Fruit fly (Drosophila melanogaster) whole organism, embryonic: ENCODE data around the gene Hs6st.
A peak's percentile ranks its signal among the peaks of the same experiment; 100 is the strongest.

Experiments used
- Atf3 ChIP-seq: fragments of 200-800 bp; sonication (Bioruptor generic); optimal IDR thresholded peaks from 3 replicates; lab custom pipeline; 2016; ENCODE audit warnings: missing biosample characterization, missing genetic modification characterization
- CG10267 ChIP-seq: fragments of 200-800 bp; sonication (Bioruptor generic); optimal IDR thresholded peaks from 2 replicates; lab custom pipeline; 2018; ENCODE audit warnings: missing biosample characterization, mild to moderate bottlenecking, missing genetic modification characterization, moderate library complexity
- CG10274 ChIP-seq: fragments of 200-800 bp; sonication (Bioruptor generic); optimal IDR thresholded peaks from 3 replicates; lab custom pipeline; 2017; ENCODE audit warnings: missing biosample characterization, mild to moderate bottlenecking, missing genetic modification characterization
- CG11398 ChIP-seq: fragments of 200-800 bp; sonication (Bioruptor generic); optimal IDR thresholded peaks from 2 replicates; lab custom pipeline; 2016; ENCODE audit warnings: missing biosample characterization, missing genetic modification characterization
- CG11560 ChIP-seq: fragments of 200-800 bp; sonication (Bioruptor generic); IDR thresholded peaks from 3 replicates; pipeline ENCODE4 v1.3.6; 2022; ENCODE audit warnings: missing biosample characterization, missing genetic modification characterization
- CG12071 ChIP-seq: fragments of 200-800 bp; sonication (Bioruptor generic); optimal IDR thresholded peaks from 3 replicates; lab custom pipeline; 2018; ENCODE audit warnings: missing biosample characterization, mild to moderate bottlenecking, missing genetic modification characterization
- CG14710 ChIP-seq: fragments of 200-800 bp; sonication (Bioruptor generic); optimal IDR thresholded peaks from 3 replicates; lab custom pipeline; 2019; ENCODE audit warnings: missing biosample characterization, mild to moderate bottlenecking, missing genetic modification characterization, moderate library complexity
- CG15011 ChIP-seq: fragments of 200-800 bp; sonication (Bioruptor generic); optimal IDR thresholded peaks from 3 replicates; lab custom pipeline; 2018; ENCODE audit warnings: missing biosample characterization, mild to moderate bottlenecking, missing genetic modification characterization
- CG15073 ChIP-seq: fragments of 200-800 bp; sonication (Bioruptor generic); optimal IDR thresholded peaks from 2 replicates; lab custom pipeline; 2016; ENCODE audit warnings: missing biosample characterization, missing genetic modification characterization
- CG15269 ChIP-seq: fragments of 200-800 bp; sonication (Bioruptor generic); optimal IDR thresholded peaks from 2 replicates; lab custom pipeline; 2018; ENCODE audit warnings: missing biosample characterization, mild to moderate bottlenecking, missing genetic modification characterization, moderate library complexity
- CG1647 ChIP-seq: fragments of 200-800 bp; sonication (Bioruptor generic); optimal IDR thresholded peaks from 3 replicates; lab custom pipeline; 2016; ENCODE audit warnings: missing biosample characterization, missing genetic modification characterization
- CG16779 ChIP-seq: fragments of 200-800 bp; sonication (Bioruptor generic); IDR thresholded peaks from 2 replicates; pipeline ENCODE4 v1.3.6; 2022; ENCODE audit warnings: missing biosample characterization, missing genetic modification characterization
- CG16813 ChIP-seq: fragments of 200-800 bp; sonication (Bioruptor generic); IDR thresholded peaks from 3 replicates; pipeline ENCODE4 v1.3.6; 2022; ENCODE audit warnings: missing biosample characterization, missing genetic modification characterization; ENCODE audit not compliant: partially characterized antibody
- CG17802 ChIP-seq: fragments of 200-800 bp; sonication (Bioruptor generic); optimal IDR thresholded peaks from 2 replicates; lab custom pipeline; 2018; ENCODE audit warnings: missing biosample characterization, mild to moderate bottlenecking, missing genetic modification characterization, moderate library complexity
- CG2129 ChIP-seq: fragments of 200-800 bp; sonication (Bioruptor generic); IDR thresholded peaks from 2 replicates; pipeline ENCODE4 v1.3.6; 2022; ENCODE audit warnings: missing biosample characterization, missing genetic modification characterization; ENCODE audit not compliant: partially characterized antibody
- CG31365 ChIP-seq: fragments of 200-800 bp; sonication (Bioruptor generic); optimal IDR thresholded peaks from 2 replicates; lab custom pipeline; 2018; ENCODE audit warnings: missing biosample characterization, mild to moderate bottlenecking, missing genetic modification characterization
- CG3281 ChIP-seq: fragments of 200-800 bp; sonication (Bioruptor generic); optimal IDR thresholded peaks from 3 replicates; lab custom pipeline; 2017; ENCODE audit warnings: missing biosample characterization, mild to moderate bottlenecking, missing genetic modification characterization
- CG33557 ChIP-seq: fragments of 200-800 bp; sonication (Bioruptor generic); optimal IDR thresholded peaks from 2 replicates; lab custom pipeline; 2019; ENCODE audit warnings: missing biosample characterization, mild to moderate bottlenecking, missing genetic modification characterization, moderate library complexity
- CG6813 ChIP-seq: fragments of 200-800 bp; sonication (Bioruptor generic); optimal IDR thresholded peaks from 2 replicates; lab custom pipeline; 2017; ENCODE audit warnings: missing biosample characterization, missing genetic modification characterization, mild to moderate bottlenecking, moderate library complexity, missing genetic modification reagents
- CG7928 ChIP-seq: fragments of 200-800 bp; sonication (Bioruptor generic); optimal IDR thresholded peaks from 2 replicates; lab custom pipeline; 2017; ENCODE audit warnings: missing biosample characterization, mild to moderate bottlenecking, missing genetic modification characterization
- Camta ChIP-seq: fragments of 200-800 bp; sonication (Bioruptor generic); optimal IDR thresholded peaks from 2 replicates; lab custom pipeline; 2016; ENCODE audit warnings: missing biosample characterization, missing genetic modification characterization
- Dbx ChIP-seq: fragments of 200-800 bp; sonication (Bioruptor generic); IDR thresholded peaks from 3 replicates; pipeline ENCODE4 v1.3.6; 2022; ENCODE audit warnings: missing biosample characterization, missing genetic modification characterization
- Dek ChIP-seq: fragments of 200-800 bp; sonication (Bioruptor generic); optimal IDR thresholded peaks from 3 replicates; lab custom pipeline; 2019; ENCODE audit warnings: missing biosample characterization, mild to moderate bottlenecking, missing genetic modification characterization, moderate library complexity
- Dip2 ChIP-seq: fragments of 200-800 bp; sonication (Bioruptor generic); IDR thresholded peaks from 2 replicates; pipeline ENCODE4 v1.3.6; 2022; ENCODE audit warnings: missing biosample characterization, missing genetic modification characterization
- Drgx ChIP-seq: fragments of 200-800 bp; sonication (Bioruptor generic); IDR thresholded peaks from 2 replicates; pipeline ENCODE4 v1.3.6; 2022; ENCODE audit warnings: missing biosample characterization, missing genetic modification characterization
- Gug ChIP-seq: fragments of 200-800 bp; sonication (Bioruptor generic); IDR thresholded peaks from 4 replicates; pipeline ENCODE4 v1.3.6; 2022; ENCODE audit warnings: missing biosample characterization, missing genetic modification characterization
- HLH54F ChIP-seq: fragments of 200-800 bp; sonication (Bioruptor generic); optimal IDR thresholded peaks from 3 replicates; lab custom pipeline; 2016; ENCODE audit warnings: missing biosample characterization, missing genetic modification characterization
- Jarid2 ChIP-seq: fragments of 200-800 bp; sonication (Bioruptor generic); optimal IDR thresholded peaks from 3 replicates; lab custom pipeline; 2017; ENCODE audit warnings: mild to moderate bottlenecking, missing biosample characterization, missing genetic modification reagents, missing genetic modification characterization
- Lim3 ChIP-seq: fragments of 200-800 bp; sonication (Bioruptor generic); IDR thresholded peaks from 2 replicates; pipeline ENCODE4 v1.3.6; 2022; ENCODE audit warnings: missing biosample characterization, missing genetic modification characterization
- Nf-YA ChIP-seq: fragments of 200-800 bp; sonication (Bioruptor generic); IDR thresholded peaks from 2 replicates; pipeline ENCODE4 v1.3.6; 2022; ENCODE audit warnings: missing biosample characterization, missing genetic modification characterization
- Oaz ChIP-seq: fragments of 200-800 bp; sonication (Bioruptor generic); IDR thresholded peaks from 2 replicates; pipeline ENCODE4 v1.3.6; 2022; ENCODE audit warnings: missing biosample characterization, missing genetic modification characterization
- Rfx ChIP-seq: fragments of 200-800 bp; sonication (Bioruptor generic); IDR thresholded peaks from 2 replicates; pipeline ENCODE4 v1.3.6; 2022; ENCODE audit warnings: missing biosample characterization, missing genetic modification characterization
- Tbp ChIP-seq: fragments of >200 bp; optimal IDR thresholded peaks from 2 replicates; lab custom pipeline; 2018; ENCODE audit warnings: missing biosample characterization, missing genetic modification characterization
- ac ChIP-seq: fragments of 200-800 bp; sonication (Bioruptor generic); optimal IDR thresholded peaks from 3 replicates; lab custom pipeline; 2017; ENCODE audit warnings: missing biosample characterization, mild to moderate bottlenecking, missing genetic modification characterization
- ato ChIP-seq: fragments of 200-800 bp; sonication (Bioruptor generic); IDR thresholded peaks from 2 replicates; pipeline ENCODE4 v1.3.6; 2022; ENCODE audit warnings: missing biosample characterization, missing genetic modification characterization; ENCODE audit not compliant: partially characterized antibody
- az2 ChIP-seq: fragments of 200-800 bp; sonication (Bioruptor generic); optimal IDR thresholded peaks from 3 replicates; lab custom pipeline; 2016; ENCODE audit warnings: missing biosample characterization, missing genetic modification characterization
- chinmo ChIP-seq: fragments of 200-800 bp; sonication (Bioruptor generic); IDR thresholded peaks from 4 replicates; pipeline ENCODE4 v1.3.6; 2022; ENCODE audit warnings: missing biosample characterization, missing genetic modification characterization; ENCODE audit not compliant: partially characterized antibody
- crol ChIP-seq: fragments of 200-800 bp; sonication (Bioruptor generic); IDR thresholded peaks from 2 replicates; pipeline ENCODE4 v1.3.6; 2022; ENCODE audit warnings: missing biosample characterization, missing genetic modification characterization
- dm ChIP-seq: fragments of 200-800 bp; sonication (Bioruptor generic); optimal IDR thresholded peaks from 3 replicates; lab custom pipeline; 2016; ENCODE audit warnings: missing biosample characterization, missing genetic modification characterization
- hb ChIP-seq: fragments of 200-800 bp; sonication (Bioruptor generic); IDR thresholded peaks from 3 replicates; pipeline ENCODE4 v1.3.6; 2022; ENCODE audit warnings: missing biosample characterization, missing genetic modification characterization; ENCODE audit not compliant: partially characterized antibody
- inv ChIP-seq: fragments of 200-800 bp; sonication (Bioruptor generic); IDR thresholded peaks from 2 replicates; pipeline ENCODE4 v1.3.6; 2022; ENCODE audit warnings: missing biosample characterization, missing genetic modification characterization; ENCODE audit not compliant: partially characterized antibody
- kay ChIP-seq: fragments of 200-800 bp; sonication (Bioruptor generic); optimal IDR thresholded peaks from 2 replicates; lab custom pipeline; 2016; ENCODE audit warnings: missing biosample characterization, missing genetic modification characterization
- klu ChIP-seq: fragments of 200-800 bp; sonication (Bioruptor generic); IDR thresholded peaks from 2 replicates; pipeline ENCODE4 v1.3.6; 2022; ENCODE audit warnings: missing biosample characterization, missing genetic modification characterization
- lola ChIP-seq, 3 experiments: fragments of >200 bp in 2 of 3; fragments of 200-800 bp in 1 of 3; sonication (Bioruptor generic) in 1 of 3; optimal IDR thresholded peaks; 2 replicates each; lab custom pipeline; 2017 to 2019; ENCODE audit warnings: missing biosample characterization in 3 of 3, missing genetic modification characterization in 3 of 3, mild to moderate bottlenecking in 1 of 3, moderate library complexity in 1 of 3
- luna ChIP-seq: fragments of 200-800 bp; sonication (Bioruptor generic); optimal IDR thresholded peaks from 2 replicates; lab custom pipeline; 2016; ENCODE audit warnings: missing biosample characterization, missing genetic modification characterization
- mld ChIP-seq: fragments of 200-800 bp; sonication (Bioruptor generic); IDR thresholded peaks from 3 replicates; pipeline ENCODE4 v1.3.6; 2022; ENCODE audit warnings: missing biosample characterization, missing genetic modification characterization; ENCODE audit not compliant: partially characterized antibody
- schlank ChIP-seq: fragments of 200-800 bp; sonication (Bioruptor generic); optimal IDR thresholded peaks from 2 replicates; lab custom pipeline; 2018; ENCODE audit warnings: missing biosample characterization, mild to moderate bottlenecking, missing genetic modification characterization
- sug ChIP-seq: fragments of 200-800 bp; optimal IDR thresholded peaks from 2 replicates; lab custom pipeline; 2019; ENCODE audit warnings: missing biosample characterization, mild to moderate bottlenecking, missing genetic modification characterization, moderate library complexity
- tll ChIP-seq, 2 experiments: fragments of 200-800 bp in 1 of 2; fragments of >200 bp in 1 of 2; sonication (Bioruptor generic) in 1 of 2; optimal IDR thresholded peaks; 2 replicates each; lab custom pipeline; 2017 to 2019; ENCODE audit warnings: missing biosample characterization in 2 of 2, missing genetic modification characterization in 2 of 2, mild to moderate bottlenecking in 1 of 2, moderate library complexity in 1 of 2
- yki ChIP-seq: fragments of >200 bp; optimal IDR thresholded peaks from 3 replicates; lab custom pipeline; 2018

Hs6st gene

dm6 chr3R:20035887-20036286 lies 27.6 kb upstream of the Hs6st start, which contains the start of gene Regnase-1 (continued):
- TF ChIP-seq CG15073 (GFP tag; lab: Kevin White, UChicago) (no peak), sug (tag; lab: Kevin White, UChicago) (peak; percentile 88), Jarid2 (GFP tag; lab: Kevin White, UChicago) (peak; percentile 78), CG14710 (tag; lab: Kevin White, UChicago) (peak; percentile 91), CG11398 (GFP tag; lab: Kevin White, UChicago) (peak; percentile 88), CG33557 (GFP tag; lab: Kevin White, UChicago) (peak; percentile 92), schlank (tag; lab: Kevin White, UChicago) (peak; percentile 91), Lim3 (GFP tag; lab: Robert Waterston, UW) (no peak), CG31365 (tag; lab: Kevin White, UChicago) (peak; percentile 86), chinmo (GFP tag; lab: Robert Waterston, UW) (peak; percentile 95), kay (GFP tag; lab: Kevin White, UChicago) (peak; percentile 59), Tbp (GFP tag; lab: Kevin White, UChicago) (no peak), CG7928 (peak; percentile 67), Rfx (GFP tag; lab: Robert Waterston, UW) (peak; percentile 95), luna (GFP tag; lab: Kevin White, UChicago) (peak; percentile 89), CG15269 (peak; percentile 91), Oaz (GFP tag; lab: Robert Waterston, UW) (peak; percentile 78), Dip2 (GFP tag; lab: Robert Waterston, UW) (no peak), CG12071 (GFP tag; lab: Kevin White, UChicago) (peak; percentile 95), klu (GFP tag; lab: Robert Waterston, UW) (0 out of 2 replicates have a peak, but pooled peaks have one; percentile 29), ac (GFP tag; lab: Kevin White, UChicago) (peak; percentile 77), inv (GFP tag; lab: Robert Waterston, UW) (peak; percentile 92), hb (GFP tag; lab: Robert Waterston, UW) (peak; percentile 93), CG3281 (GFP tag; lab: Kevin White, UChicago) (peak; percentile 95), yki (lab: Kevin White, UChicago) (no peak), CG6813 (GFP tag; lab: Kevin White, UChicago) (peak; percentile 97), Gug (peak; percentile 68; the same call in 3 of the 4 replicates), mld (GFP tag; lab: Robert Waterston, UW) (peak; percentile 73), dm (GFP tag; lab: Kevin White, UChicago) (peak; percentile 90), az2 (peak; percentile 78), CG10274 (peak; percentile 79), Dek (tag; lab: Kevin White, UChicago) (peak; percentile 80), CG11560 (tag; lab: Robert Waterston, UW) (no peak), CG16779 (peak; percentile 86), Atf3 (peak; percentile 83), lola (GFP tag; optimal IDR thresholded peaks at IDR 0.05; lab: Kevin White, UChicago) (peak in 1 of 3 experiments; percentile 67), crol (GFP tag; lab: Robert Waterston, UW) (no peak), Drgx (GFP tag; lab: Robert Waterston, UW) (peak; percentile 66), HLH54F (GFP tag; lab: Kevin White, UChicago) (peak; percentile 79), ato (GFP tag; lab: Robert Waterston, UW) (peak; percentile 96), CG1647 (GFP tag; lab: Kevin White, UChicago) (peak; percentile 83), CG16813 (GFP tag; lab: Robert Waterston, UW) (peak; percentile 96), tll (GFP tag; optimal IDR thresholded peaks at IDR 0.05; lab: Kevin White, UChicago) (no peak), Dbx (GFP tag; lab: Robert Waterston, UW) (peak; percentile 92), CG10267 (peak; percentile 91), CG17802 (tag; lab: Kevin White, UChicago) (peak; percentile 66), CG2129 (GFP tag; lab: Robert Waterston, UW) (peak; percentile 88), CG15011 (GFP tag; lab: Kevin White, UChicago) (peak; percentile 92), Camta (GFP tag; lab: Kevin White, UChicago) (peak; percentile 90), Nf-YA (GFP tag; lab: Robert Waterston, UW) (peak; percentile 82)
